Fruit fly (Drosophila melanogaster) whole organism: Measurements from ENCODE around the gene Rbp6.

Experiments used
- CG8478 ChIP-seq: fragments of >200 bp; optimal IDR thresholded peaks from 2 replicates; lab custom pipeline; 2018; ENCODE audit warnings: inconsistent platforms
- Dll ChIP-seq: fragments of >200 bp; optimal IDR thresholded peaks from 2 replicates; lab custom pipeline; 2017
- EcR ChIP-seq, 2 experiments: fragments of >200 bp; optimal IDR thresholded peaks; 2 replicates each; lab custom pipeline; 2017; ENCODE audit warnings: missing biosample characterization in 2 of 2, missing genetic modification characterization in 2 of 2, missing genetic modification reagents in 2 of 2
- pan ChIP-seq: fragments of >200 bp; optimal IDR thresholded peaks from 2 replicates; lab custom pipeline; 2017
- psq ChIP-seq: fragments of >200 bp; optimal IDR thresholded peaks from 2 replicates; lab custom pipeline; 2017
- usp ChIP-seq: fragments of >200 bp; optimal IDR thresholded peaks from 2 replicates; lab custom pipeline; 2017; ENCODE audit warnings: missing biosample characterization, missing genetic modification characterization, mixed read lengths

The Rbp6 gene

dm6 chr3L:17053932-17054331 is 184.1 kb downstream of the Rbp6 start:
- TF ChIP-seq psq (lab: Kevin White, UChicago), result no peak
- TF ChIP-seq pan (lab: Kevin White, UChicago), result no peak
- TF ChIP-seq Dll (lab: Kevin White, UChicago), result no peak
- TF ChIP-seq CG8478, result no peak
- no peak for TF ChIP-seq EcR (GFP tag; optimal IDR thresholded peaks at IDR 0.05; lab: Kevin White, UChicago)
- TF ChIP-seq usp (GFP tag; lab: Kevin White, UChicago), result no peak

dm6 chr3L:17052388-17052905 is 185.6 kb downstream of the Rbp6 start:
- TF ChIP-seq Dll (lab: Kevin White, UChicago), result no peak
- no peak for TF ChIP-seq psq (lab: Kevin White, UChicago)
- no peak for TF ChIP-seq CG8478
- TF ChIP-seq EcR (GFP tag; optimal IDR thresholded peaks at IDR 0.05; lab: Kevin White, UChicago), result no peak
- no peak for TF ChIP-seq pan (lab: Kevin White, UChicago)
- no peak for TF ChIP-seq usp (GFP tag; lab: Kevin White, UChicago)

- TF ChIP-seq psq (lab: Kevin White, UChicago) (no peak), pan (lab: Kevin White, UChicago) (no peak), CG8478 (no peak), EcR (GFP tag; optimal IDR thresholded peaks at IDR 0.05; lab: Kevin White, UChicago) (no peak), Dll (lab: Kevin White, UChicago) (no peak), usp (GFP tag; lab: Kevin White, UChicago) (no peak)
Observed at dm6 chr3L:17051472-17051871, 186.5 kb downstream of the Rbp6 start.

- no peak for TF ChIP-seq pan (lab: Kevin White, UChicago)
- no peak for TF ChIP-seq usp (GFP tag; lab: Kevin White, UChicago)
- TF ChIP-seq Dll (lab: Kevin White, UChicago), result no peak
- no peak for TF ChIP-seq CG8478
- TF ChIP-seq EcR (GFP tag; optimal IDR thresholded peaks at IDR 0.05; lab: Kevin White, UChicago), result no peak
- TF ChIP-seq psq (lab: Kevin White, UChicago), result no peak
Observed at dm6 chr3L:17050661-17051452, 187.2 kb downstream of the Rbp6 start.

- TF ChIP-seq pan (lab: Kevin White, UChicago) (no peak), usp (GFP tag; lab: Kevin White, UChicago) (no peak), psq (lab: Kevin White, UChicago) (no peak), EcR (GFP tag; optimal IDR thresholded peaks at IDR 0.05; lab: Kevin White, UChicago) (no peak), CG8478 (no peak), Dll (lab: Kevin White, UChicago) (no peak)
Observed at dm6 chr3L:17049912-17050345, 188.1 kb downstream of the Rbp6 start.

dm6 chr3L:17049314-17049713 is 188.7 kb downstream of the Rbp6 start, which contains the start of gene rogdi:
Gene rogdi (plus strand): TSS chr3L:17049512.
- TF ChIP-seq EcR (GFP tag; optimal IDR thresholded peaks at IDR 0.05; lab: Kevin White, UChicago) (no peak), psq (lab: Kevin White, UChicago) (no peak), Dll (lab: Kevin White, UChicago) (no peak), pan (lab: Kevin White, UChicago) (no peak)

dm6 chr3L:17047811-17048239 is 190.2 kb downstream of the Rbp6 start:
- TF ChIP-seq psq (lab: Kevin White, UChicago) (no peak), usp (GFP tag; lab: Kevin White, UChicago) (no peak), CG8478 (no peak), Dll (lab: Kevin White, UChicago) (no peak)

- TF ChIP-seq pan (lab: Kevin White, UChicago), result no peak
- no peak for TF ChIP-seq usp (GFP tag; lab: Kevin White, UChicago)
- no peak for TF ChIP-seq psq (lab: Kevin White, UChicago)
- TF ChIP-seq CG8478, result no peak
- no peak for TF ChIP-seq Dll (lab: Kevin White, UChicago)
- no peak for TF ChIP-seq EcR (GFP tag; optimal IDR thresholded peaks at IDR 0.05; lab: Kevin White, UChicago)
Observed at dm6 chr3L:17045431-17046238, 192.4 kb downstream of the Rbp6 start, which contains the start of gene TpnC73F. Gene TpnC73F (plus strand): TSS chr3L:17046063.

dm6 chr3L:17044799-17045198 is 193.2 kb downstream of the Rbp6 start, which contains the start of gene Pop5:
Gene Pop5 (minus strand): TSS chr3L:17045038.
- no peak for TF ChIP-seq pan (lab: Kevin White, UChicago)
- TF ChIP-seq EcR (GFP tag; optimal IDR thresholded peaks at IDR 0.05; lab: Kevin White, UChicago), result no peak
- no peak for TF ChIP-seq CG8478
- no peak for TF ChIP-seq Dll (lab: Kevin White, UChicago)
- TF ChIP-seq psq (lab: Kevin White, UChicago), result no peak
- TF ChIP-seq usp (GFP tag; lab: Kevin White, UChicago), result no peak

dm6 chr3L:17042297-17042921 is 195.6 kb downstream of the Rbp6 start, which contains the start of the genes scaf6 and Papst2:
Gene scaf6 (minus strand): TSS chr3L:17042574.
Gene Papst2 (plus strand): TSS chr3L:17042797.
- TF ChIP-seq pan (lab: Kevin White, UChicago), result no peak
- TF ChIP-seq usp (GFP tag; lab: Kevin White, UChicago), result no peak
- no peak for TF ChIP-seq Dll (lab: Kevin White, UChicago)
- TF ChIP-seq EcR (GFP tag; optimal IDR thresholded peaks at IDR 0.05; lab: Kevin White, UChicago), result no peak
- no peak for TF ChIP-seq CG8478
- no peak for TF ChIP-seq psq (lab: Kevin White, UChicago)
